Fruit fly (Drosophila melanogaster): ENCODE results near the gene Agpat3.

- TF ChIP-seq CG8159 (tag; optimal IDR thresholded peaks at IDR 0.05) (no peak), Ets98B (GFP tag; IDR thresholded peaks at IDR 0.05) (no peak), CG15710 (tag; optimal IDR thresholded peaks at IDR 0.05) (no peak)
Measured at dm6 chr3L:16391257-16391656, 5.5 kb upstream of the Agpat3 start.
